Worm (Caenorhabditis elegans) whole organism, early embryonic: Measurements from ENCODE around the gene cpna-2.

Experiments
- B0310.2 ChIP-seq: sonication (generic microtip); optimal IDR thresholded peaks from 2 replicates; lab custom pipeline; 2016; ENCODE audit warnings: mild to moderate bottlenecking, missing genetic modification characterization, missing compliant biosample characterization
- F13C5.2 ChIP-seq: sonication (generic microtip); optimal IDR thresholded peaks from 2 replicates; lab custom pipeline; 2017; ENCODE audit warnings: mild to moderate bottlenecking, missing genetic modification characterization, inconsistent platforms, missing compliant biosample characterization
- aly-1 ChIP-seq: sonication (generic microtip); optimal IDR thresholded peaks from 2 replicates; lab custom pipeline; 2016; ENCODE audit warnings: missing genetic modification characterization, missing compliant biosample characterization
- ama-1 ChIP-seq: fragments of 150-350 bp; optimal IDR thresholded peaks from 2 replicates; lab custom pipeline; 2014
- ceh-13 ChIP-seq: fragments of 200-800 bp; sonication (Bioruptor generic); optimal IDR thresholded peaks from 2 replicates; lab custom pipeline; 2018; ENCODE audit warnings: mild to moderate bottlenecking, missing genetic modification characterization, missing compliant biosample characterization
- ceh-36 ChIP-seq: sonication (generic microtip); optimal IDR thresholded peaks from 2 replicates; lab custom pipeline; 2016; ENCODE audit warnings: missing genetic modification characterization, inconsistent platforms, missing compliant biosample characterization
- ets-7 ChIP-seq: sonication (generic microtip); optimal IDR thresholded peaks from 2 replicates; lab custom pipeline; 2016; ENCODE audit warnings: missing genotype, missing genetic modification characterization, missing compliant biosample characterization
- flt-1 ChIP-seq: fragments of 200-800 bp; sonication (Bioruptor generic); IDR thresholded peaks from 2 replicates; pipeline ENCODE4 v1.3.6; 2022; ENCODE audit warnings: missing genetic modification characterization, missing compliant biosample characterization
- hmbx-1 ChIP-seq: sonication (generic microtip); optimal IDR thresholded peaks from 2 replicates; lab custom pipeline; 2016; ENCODE audit warnings: mild to moderate bottlenecking, missing genetic modification characterization, missing compliant biosample characterization
- hmg-4 ChIP-seq: fragments of 200-800 bp; sonication (Bioruptor generic); optimal IDR thresholded peaks from 2 replicates; lab custom pipeline; 2018; ENCODE audit warnings: mild to moderate bottlenecking, missing genetic modification characterization, missing compliant biosample characterization
- hnd-1 ChIP-seq: sonication (generic microtip); optimal IDR thresholded peaks from 2 replicates; lab custom pipeline; 2016; ENCODE audit warnings: missing genetic modification characterization, missing compliant biosample characterization
- pes-1 ChIP-seq: fragments of 200-800 bp; sonication (Bioruptor generic); IDR thresholded peaks from 2 replicates; pipeline ENCODE4 v1.3.6; 2022; ENCODE audit warnings: missing genetic modification reagents, missing genetic modification characterization, missing compliant biosample characterization
- scrt-1 ChIP-seq: fragments of 200-800 bp; sonication (Bioruptor generic); IDR thresholded peaks from 2 replicates; pipeline ENCODE4 v1.3.6; 2022; ENCODE audit warnings: missing genetic modification characterization, missing compliant biosample characterization
- sea-1 ChIP-seq: fragments of 200-800 bp; sonication (Bioruptor generic); conservative IDR thresholded peaks from 2 replicates; pipeline ENCODE4 v1.3.6; 2022; ENCODE audit warnings: missing genetic modification characterization, missing compliant biosample characterization
- tbx-11 ChIP-seq: fragments of 200-800 bp; sonication (Bioruptor generic); IDR thresholded peaks from 2 replicates; pipeline ENCODE4 v1.3.6; 2022; ENCODE audit warnings: missing genetic modification characterization, missing compliant biosample characterization
- tbx-37 ChIP-seq: fragments of 200-800 bp; sonication (Bioruptor generic); conservative IDR thresholded peaks from 2 replicates; pipeline ENCODE4 v1.3.6; 2022; ENCODE audit warnings: missing genetic modification reagents, missing genetic modification characterization, missing compliant biosample characterization
- tra-4 ChIP-seq: sonication (generic microtip); optimal IDR thresholded peaks from 2 replicates; lab custom pipeline; 2017; ENCODE audit warnings: missing genetic modification characterization, missing compliant biosample characterization

The cpna-2 gene

ce11 chrII:7724603-7725002 is at the start of gene cpna-2:
Gene cpna-2, plus strand, starts transcription at chrII:7724903.
- TF ChIP-seq F13C5.2 (tag; lab: Kevin White, UChicago), result no peak

ce11 chrII:7675752-7676151 is 49.0 kb upstream of the cpna-2 start:
- TF ChIP-seq scrt-1, result no peak
- no peak for TF ChIP-seq tra-4 (tag; lab: Kevin White, UChicago)
- TF ChIP-seq flt-1 (GFP tag; lab: Robert Waterston, UW), result no peak
- no peak for TF ChIP-seq F13C5.2 (tag; lab: Kevin White, UChicago)
- TF ChIP-seq ets-7 (tag; lab: Kevin White, UChicago), result no peak
- no peak for TF ChIP-seq ama-1 (lab: Kevin White, UChicago)
- TF ChIP-seq hmg-4 (GFP tag; lab: Kevin White, UChicago), result no peak
- TF ChIP-seq tbx-37, result no peak
- no peak for TF ChIP-seq ceh-36 (tag; lab: Kevin White, UChicago)

ce11 chrII:7676307-7676905 is 48.3 kb upstream of the cpna-2 start:
- no peak for TF ChIP-seq tbx-37
- TF ChIP-seq hmbx-1, result no peak
- TF ChIP-seq hmg-4 (GFP tag; lab: Kevin White, UChicago), result peak; percentile 45
- TF ChIP-seq pes-1 (GFP tag; lab: Robert Waterston, UW), result no peak
- TF ChIP-seq F13C5.2 (tag; lab: Kevin White, UChicago), result peak; percentile 2
- no peak for TF ChIP-seq B0310.2
- TF ChIP-seq tbx-11 (GFP tag; lab: Robert Waterston, UW), result 0 out of 2 replicates have a peak, but pooled peaks have one; percentile 37
- no peak for TF ChIP-seq sea-1 (GFP tag; lab: Robert Waterston, UW)
- no peak for TF ChIP-seq ceh-13
- TF ChIP-seq aly-1 (tag; lab: Kevin White, UChicago), result peak; percentile 40
- no peak for TF ChIP-seq ama-1 (lab: Kevin White, UChicago)
- TF ChIP-seq scrt-1, result no peak
- TF ChIP-seq tra-4 (tag; lab: Kevin White, UChicago), result no peak
- TF ChIP-seq hnd-1, result no peak
- no peak for TF ChIP-seq ets-7 (tag; lab: Kevin White, UChicago)

ce11 chrII:7678512-7678911 is 46.2 kb upstream of the cpna-2 start:
- TF ChIP-seq flt-1 (GFP tag; lab: Robert Waterston, UW) (no peak), hmg-4 (GFP tag; lab: Kevin White, UChicago) (peak; percentile 23)

- no peak for TF ChIP-seq hnd-1
- TF ChIP-seq tbx-37, result no peak
- no peak for TF ChIP-seq pes-1 (GFP tag; lab: Robert Waterston, UW)
- no peak for TF ChIP-seq tra-4 (tag; lab: Kevin White, UChicago)
- no peak for TF ChIP-seq sea-1 (GFP tag; lab: Robert Waterston, UW)
- TF ChIP-seq flt-1 (GFP tag; lab: Robert Waterston, UW), result no peak
- no peak for TF ChIP-seq aly-1 (tag; lab: Kevin White, UChicago)
- no peak for TF ChIP-seq F13C5.2 (tag; lab: Kevin White, UChicago)
- TF ChIP-seq hmg-4 (GFP tag; lab: Kevin White, UChicago), result no peak
- no peak for TF ChIP-seq ceh-36 (tag; lab: Kevin White, UChicago)
- TF ChIP-seq scrt-1, result no peak
- no peak for TF ChIP-seq tbx-11 (GFP tag; lab: Robert Waterston, UW)
- no peak for TF ChIP-seq ets-7 (tag; lab: Kevin White, UChicago)
- no peak for TF ChIP-seq hmbx-1
- TF ChIP-seq ama-1 (lab: Kevin White, UChicago), result no peak
- no peak for TF ChIP-seq ceh-13
These were observed 45.1 kb upstream of the cpna-2 start for ce11 chrII:7679499-7680012.

- TF ChIP-seq ets-7 (tag; lab: Kevin White, UChicago), result no peak
- TF ChIP-seq tra-4 (tag; lab: Kevin White, UChicago), result no peak
These were observed 42.8 kb upstream of the cpna-2 start, which contains the start of gene lin-26 for ce11 chrII:7681898-7682297. Gene lin-26, plus strand, starts transcription at chrII:7682198.

- TF ChIP-seq tbx-37, result no peak
- no peak for TF ChIP-seq pes-1 (GFP tag; lab: Robert Waterston, UW)
- TF ChIP-seq hmbx-1, result no peak
- TF ChIP-seq hmg-4 (GFP tag; lab: Kevin White, UChicago), result no peak
- TF ChIP-seq tbx-11 (GFP tag; lab: Robert Waterston, UW), result no peak
- no peak for TF ChIP-seq tra-4 (tag; lab: Kevin White, UChicago)
- TF ChIP-seq sea-1 (GFP tag; lab: Robert Waterston, UW), result no peak
- TF ChIP-seq F13C5.2 (tag; lab: Kevin White, UChicago), result no peak
These were observed 42.2 kb upstream of the cpna-2 start for ce11 chrII:7682488-7682887.

ce11 chrII:7684589-7684988 is 40.1 kb upstream of the cpna-2 start, which contains the start of gene F18A1.1:
Gene F18A1.1, plus strand, starts transcription at chrII:7684889.
- TF ChIP-seq ama-1 (lab: Kevin White, UChicago), result no peak
- TF ChIP-seq aly-1 (tag; lab: Kevin White, UChicago), result no peak
- TF ChIP-seq ets-7 (tag; lab: Kevin White, UChicago), result no peak
- no peak for TF ChIP-seq ceh-36 (tag; lab: Kevin White, UChicago)
- TF ChIP-seq flt-1 (GFP tag; lab: Robert Waterston, UW), result no peak
- TF ChIP-seq tra-4 (tag; lab: Kevin White, UChicago), result no peak
- TF ChIP-seq B0310.2, result no peak
